Worm (Caenorhabditis elegans) whole organism, L3 larva: Measurements from ENCODE around the gene fbxa-95.

Source experiments
- jun-1 ChIP-seq: fragments of 150-350 bp; optimal IDR thresholded peaks from 2 replicates; lab custom pipeline; 2014; ENCODE audit warnings: missing biosample characterization, missing genetic modification reagents, missing genetic modification characterization
- mdl-1 ChIP-seq: fragments of 150-350 bp; optimal IDR thresholded peaks from 2 replicates; lab custom pipeline; 2014; ENCODE audit warnings: missing biosample characterization, missing genetic modification characterization
- nhr-25 ChIP-seq: sonication (generic microtip); optimal IDR thresholded peaks from 2 replicates; lab custom pipeline; 2017; ENCODE audit warnings: missing biosample characterization, missing genetic modification characterization
- pha-4 ChIP-seq: fragments of 150-350 bp; optimal IDR thresholded peaks from 2 replicates; lab custom pipeline; 2014; ENCODE audit warnings: missing biosample characterization, missing genetic modification reagents, missing genetic modification characterization
- unc-62 ChIP-seq: fragments of 150-350 bp; sonication (generic microtip); optimal IDR thresholded peaks from 4 replicates; lab custom pipeline; 2014; ENCODE audit warnings: missing biosample characterization, missing genetic modification reagents, missing genetic modification characterization

ce11 chrV:15563985-15564384 is 7.3 kb upstream of the fbxa-95 start:
- TF ChIP-seq unc-62 (GFP tag; lab: Kevin White, UChicago) (no peak), jun-1 (tag; lab: Kevin White, UChicago) (peak; percentile 60), pha-4 (tag; lab: Kevin White, UChicago) (peak; percentile 66), mdl-1 (tag; lab: Kevin White, UChicago) (no peak), nhr-25 (no peak)
